Worm (Caenorhabditis elegans) whole organism, L3 larva: Measurements from ENCODE around the gene znf-593.
"Not testable (repeated sequence)": the region's sequence is repeated elsewhere in the genome, so short reads cannot be mapped to it uniquely, and the experiment has no call there.

Experiments used
- jun-1 ChIP-seq: fragments of 150-350 bp; optimal IDR thresholded peaks from 2 replicates; lab custom pipeline; 2014; ENCODE audit warnings: missing biosample characterization, missing genetic modification reagents, missing genetic modification characterization
- nhr-25 ChIP-seq: sonication (generic microtip); optimal IDR thresholded peaks from 2 replicates; lab custom pipeline; 2017; ENCODE audit warnings: missing biosample characterization, missing genetic modification characterization
- nhr-28 ChIP-seq: fragments of 150-350 bp; optimal IDR thresholded peaks from 2 replicates; lab custom pipeline; 2014; ENCODE audit warnings: missing biosample characterization, missing genetic modification characterization
- sea-2 ChIP-seq: fragments of 150-350 bp; sonication (generic microtip); optimal IDR thresholded peaks from 4 replicates; lab custom pipeline; 2014; ENCODE audit warnings: missing biosample characterization, missing genetic modification reagents, missing genetic modification characterization
- ztf-4 ChIP-seq: fragments of 150-350 bp; optimal IDR thresholded peaks from 2 replicates; lab custom pipeline; 2014; ENCODE audit warnings: missing biosample characterization, missing genetic modification characterization

DNA sequence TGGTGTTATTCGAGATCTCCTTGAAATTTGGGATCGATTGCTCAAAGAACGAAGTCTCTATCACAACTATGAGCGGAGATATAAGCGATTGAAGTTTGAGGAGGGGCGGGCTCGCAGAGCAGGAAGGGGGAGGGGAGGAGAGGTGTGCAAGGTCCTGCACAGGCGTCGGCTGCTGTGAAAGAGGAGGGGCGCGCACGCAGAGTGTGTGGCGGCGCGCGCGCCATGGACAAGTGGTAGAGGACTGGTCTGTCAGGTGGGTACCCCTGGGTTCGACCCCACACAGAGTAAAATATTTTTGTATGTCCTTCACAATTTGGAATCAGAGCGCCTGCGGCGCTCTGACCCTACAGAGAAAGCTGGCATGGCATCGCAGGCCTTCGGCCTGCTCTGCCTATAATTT lies 48.5 kb upstream of the znf-593 start:
- not testable (repeated sequence) for TF ChIP-seq sea-2 (GFP tag; lab: Kevin White, UChicago); nhr-28 (tag; lab: Kevin White, UChicago); jun-1 (tag; lab: Kevin White, UChicago); nhr-25 (tag; lab: Kevin White, UChicago); ztf-4 (tag; lab: Kevin White, UChicago)
